Fruit fly (Drosophila melanogaster) whole organism, embryonic: Measurements from ENCODE around the gene CG7582.

Experiments used
- Adf1 ChIP-seq: fragments of 200-800 bp; sonication (Bioruptor generic); IDR thresholded peaks from 2 replicates; pipeline ENCODE4 v1.3.6; 2022; ENCODE audit warnings: missing biosample characterization, missing genetic modification characterization
- Aef1 ChIP-seq: fragments of 200-800 bp; sonication (Bioruptor generic); IDR thresholded peaks from 3 replicates; pipeline ENCODE4 v1.3.6; 2022; ENCODE audit warnings: missing biosample characterization, missing genetic modification characterization
- Atf3 ChIP-seq: fragments of 200-800 bp; sonication (Bioruptor generic); optimal IDR thresholded peaks from 3 replicates; lab custom pipeline; 2016; ENCODE audit warnings: missing biosample characterization, missing genetic modification characterization
- Bteb2 ChIP-seq: fragments of 200-800 bp; sonication (Bioruptor generic); optimal IDR thresholded peaks from 2 replicates; lab custom pipeline; 2016; ENCODE audit warnings: missing biosample characterization, missing genetic modification characterization
- CG10321 ChIP-seq: fragments of 200-800 bp; sonication (Bioruptor generic); IDR thresholded peaks from 2 replicates; pipeline ENCODE4 v1.3.6; 2022; ENCODE audit warnings: missing biosample characterization, missing genetic modification characterization
- CG11398 ChIP-seq: fragments of 200-800 bp; sonication (Bioruptor generic); optimal IDR thresholded peaks from 2 replicates; lab custom pipeline; 2016; ENCODE audit warnings: missing biosample characterization, missing genetic modification characterization
- CG11560 ChIP-seq: fragments of 200-800 bp; sonication (Bioruptor generic); IDR thresholded peaks from 3 replicates; pipeline ENCODE4 v1.3.6; 2022; ENCODE audit warnings: missing biosample characterization, missing genetic modification characterization
- CG12104 ChIP-seq: fragments of 200-800 bp; sonication (Bioruptor generic); optimal IDR thresholded peaks from 3 replicates; lab custom pipeline; 2016; ENCODE audit warnings: missing biosample characterization, missing genetic modification characterization
- CG14667 ChIP-seq: fragments of 200-800 bp; sonication (Bioruptor generic); IDR thresholded peaks from 2 replicates; pipeline ENCODE4 v1.3.6; 2022; ENCODE audit warnings: missing biosample characterization, missing genetic modification characterization
- CG15479 ChIP-seq: fragments of 200-800 bp; sonication (Bioruptor generic); optimal IDR thresholded peaks from 3 replicates; lab custom pipeline; 2019; ENCODE audit warnings: missing biosample characterization, mild to moderate bottlenecking, missing genetic modification characterization, moderate library complexity
- CG16813 ChIP-seq: fragments of 200-800 bp; sonication (Bioruptor generic); IDR thresholded peaks from 3 replicates; pipeline ENCODE4 v1.3.6; 2022; ENCODE audit warnings: missing biosample characterization, missing genetic modification characterization; ENCODE audit not compliant: partially characterized antibody
- CG17186 ChIP-seq: fragments of 200-800 bp; sonication (Bioruptor generic); optimal IDR thresholded peaks from 3 replicates; lab custom pipeline; 2017; ENCODE audit warnings: missing biosample characterization, missing genetic modification reagents, missing genetic modification characterization
- CG1832 ChIP-seq: fragments of 200-800 bp; sonication (Bioruptor generic); optimal IDR thresholded peaks from 2 replicates; lab custom pipeline; 2017; ENCODE audit warnings: missing biosample characterization, mild to moderate bottlenecking, missing genetic modification characterization, inconsistent platforms
- CG31224 ChIP-seq: fragments of 200-800 bp; sonication (Bioruptor generic); IDR thresholded peaks from 2 replicates; pipeline ENCODE4 v1.3.6; 2022; ENCODE audit warnings: missing biosample characterization, missing genetic modification characterization
- CG7556 ChIP-seq: fragments of 200-800 bp; sonication (Bioruptor generic); optimal IDR thresholded peaks from 2 replicates; lab custom pipeline; 2017; ENCODE audit warnings: missing biosample characterization, mild to moderate bottlenecking, missing genetic modification characterization
- CG8478 ChIP-seq: fragments of >200 bp; optimal IDR thresholded peaks from 2 replicates; lab custom pipeline; 2018
- D ChIP-seq, 2 experiments: fragments of 200-800 bp in 1 of 2; fragments of >200 bp in 1 of 2; sonication (Bioruptor generic) in 1 of 2; optimal IDR thresholded peaks; 2 replicates in 1 of 2; 3 replicates in 1 of 2; lab custom pipeline; 2017; ENCODE audit warnings: mild to moderate bottlenecking in 1 of 2, missing biosample characterization in 1 of 2, missing genetic modification characterization in 1 of 2, missing genetic modification reagents in 1 of 2
- Deaf1 ChIP-seq: fragments of 200-800 bp; optimal IDR thresholded peaks from 3 replicates; lab custom pipeline; 2019; ENCODE audit warnings: missing biosample characterization, mild to moderate bottlenecking, missing genetic modification characterization, moderate library complexity
- Dip3 ChIP-seq: fragments of 200-800 bp; sonication (Bioruptor generic); optimal IDR thresholded peaks from 3 replicates; lab custom pipeline; 2016; ENCODE audit warnings: missing biosample characterization, missing genetic modification characterization
- Dll ChIP-seq: fragments of 200-800 bp; sonication (Bioruptor generic); IDR thresholded peaks from 4 replicates; pipeline ENCODE4 v1.3.6; 2022; ENCODE audit warnings: missing biosample characterization, missing genetic modification characterization; ENCODE audit not compliant: partially characterized antibody
- Elba2 ChIP-seq: fragments of 200-800 bp; sonication (Bioruptor generic); optimal IDR thresholded peaks from 3 replicates; lab custom pipeline; 2016; ENCODE audit warnings: missing biosample characterization, missing genetic modification characterization
- Hr3 ChIP-seq: fragments of 200-800 bp; sonication (Bioruptor generic); optimal IDR thresholded peaks from 3 replicates; lab custom pipeline; 2016; ENCODE audit warnings: missing biosample characterization, missing genetic modification characterization
- Jarid2 ChIP-seq: fragments of 200-800 bp; sonication (Bioruptor generic); optimal IDR thresholded peaks from 3 replicates; lab custom pipeline; 2017; ENCODE audit warnings: mild to moderate bottlenecking, missing biosample characterization, missing genetic modification reagents, missing genetic modification characterization
- Myb ChIP-seq: fragments of 200-800 bp; sonication (Bioruptor generic); optimal IDR thresholded peaks from 2 replicates; lab custom pipeline; 2016; ENCODE audit warnings: missing biosample characterization, missing genetic modification characterization
- Nf-YA ChIP-seq: fragments of 200-800 bp; sonication (Bioruptor generic); IDR thresholded peaks from 2 replicates; pipeline ENCODE4 v1.3.6; 2022; ENCODE audit warnings: missing biosample characterization, missing genetic modification characterization
- Nf-YB ChIP-seq: fragments of 200-800 bp; sonication (Bioruptor generic); optimal IDR thresholded peaks from 3 replicates; lab custom pipeline; 2019; ENCODE audit warnings: missing biosample characterization, mild to moderate bottlenecking, missing genetic modification characterization, moderate library complexity
- Trl ChIP-seq, 3 experiments: fragments of >200 bp in 2 of 3; fragments of 200-800 bp in 1 of 3; sonication (Bioruptor generic) in 1 of 3; optimal IDR thresholded peaks; 2 replicates in 1 of 3; 3 replicates in 2 of 3; lab custom pipeline; 2016 to 2017; ENCODE audit warnings: missing biosample characterization in 1 of 3, missing genetic modification characterization in 1 of 3
- cg ChIP-seq: fragments of 200-800 bp; sonication (Bioruptor generic); optimal IDR thresholded peaks from 3 replicates; lab custom pipeline; 2019; ENCODE audit warnings: missing biosample characterization, mild to moderate bottlenecking, missing genetic modification characterization, moderate library complexity
- chinmo ChIP-seq: fragments of 200-800 bp; sonication (Bioruptor generic); IDR thresholded peaks from 4 replicates; pipeline ENCODE4 v1.3.6; 2022; ENCODE audit warnings: missing biosample characterization, missing genetic modification characterization; ENCODE audit not compliant: partially characterized antibody
- emc ChIP-seq: fragments of 200-800 bp; sonication (Bioruptor generic); optimal IDR thresholded peaks from 2 replicates; lab custom pipeline; 2016; ENCODE audit warnings: missing biosample characterization, missing genetic modification characterization
- ewg ChIP-seq: fragments of 200-800 bp; sonication (Bioruptor generic); optimal IDR thresholded peaks from 3 replicates; lab custom pipeline; 2017; ENCODE audit warnings: mild to moderate bottlenecking, missing biosample characterization, missing genetic modification reagents, missing genetic modification characterization
- gsb-n ChIP-seq: fragments of 200-800 bp; sonication (Bioruptor generic); optimal IDR thresholded peaks from 3 replicates; lab custom pipeline; 2018; ENCODE audit warnings: missing biosample characterization, mild to moderate bottlenecking, missing genetic modification characterization
- h ChIP-seq: fragments of >200 bp; optimal IDR thresholded peaks from 2 replicates; lab custom pipeline; 2017
- jumu ChIP-seq: fragments of 200-800 bp; sonication (Bioruptor generic); optimal IDR thresholded peaks from 3 replicates; lab custom pipeline; 2016; ENCODE audit warnings: missing biosample characterization, missing genetic modification characterization
- ken ChIP-seq: fragments of 200-800 bp; sonication (Bioruptor generic); IDR thresholded peaks from 3 replicates; pipeline ENCODE4 v1.3.6; 2022; ENCODE audit warnings: missing biosample characterization, missing genetic modification characterization
- lola ChIP-seq, 3 experiments: fragments of >200 bp in 2 of 3; fragments of 200-800 bp in 1 of 3; sonication (Bioruptor generic) in 1 of 3; optimal IDR thresholded peaks; 2 replicates each; lab custom pipeline; 2017 to 2019; ENCODE audit warnings: missing biosample characterization in 3 of 3, missing genetic modification characterization in 3 of 3, mild to moderate bottlenecking in 1 of 3, moderate library complexity in 1 of 3
- nau ChIP-seq: fragments of 200-800 bp; sonication (Bioruptor generic); optimal IDR thresholded peaks from 3 replicates; lab custom pipeline; 2017; ENCODE audit warnings: missing biosample characterization, mild to moderate bottlenecking, missing genetic modification characterization, missing genetic modification reagents
- pb ChIP-seq: fragments of 200-800 bp; sonication (Bioruptor generic); optimal IDR thresholded peaks from 3 replicates; lab custom pipeline; 2016; ENCODE audit warnings: missing biosample characterization, missing genetic modification characterization
- phol ChIP-seq: fragments of 200-800 bp; sonication (Bioruptor generic); optimal IDR thresholded peaks from 3 replicates; lab custom pipeline; 2018; ENCODE audit warnings: missing biosample characterization, mild to moderate bottlenecking, missing genetic modification characterization, moderate library complexity
- prd ChIP-seq, 3 experiments: fragments of >200 bp in 2 of 3; fragments of 200-800 bp in 1 of 3; sonication (Bioruptor generic) in 1 of 3; optimal IDR thresholded peaks in 2 of 3; IDR thresholded peaks in 1 of 3; 2 replicates in 2 of 3; 3 replicates in 1 of 3; pipeline versions ENCODE4 v1.3.6 to Lab custom; 2017 to 2022; ENCODE audit warnings: missing biosample characterization in 1 of 3, missing genetic modification characterization in 1 of 3
- pum ChIP-seq: fragments of 200-800 bp; sonication (Bioruptor generic); optimal IDR thresholded peaks from 2 replicates; lab custom pipeline; 2016; ENCODE audit warnings: missing biosample characterization, missing genetic modification characterization
- seq ChIP-seq: fragments of 200-800 bp; sonication (Bioruptor generic); IDR thresholded peaks from 2 replicates; pipeline ENCODE4 v1.3.6; 2022; ENCODE audit warnings: missing biosample characterization, missing genetic modification characterization
- so ChIP-seq: fragments of 200-800 bp; sonication (Bioruptor generic); IDR thresholded peaks from 3 replicates; pipeline ENCODE4 v1.3.6; 2022; ENCODE audit warnings: missing biosample characterization, missing genetic modification characterization
- tin ChIP-seq: fragments of 200-800 bp; sonication (Bioruptor generic); optimal IDR thresholded peaks from 3 replicates; lab custom pipeline; 2016; ENCODE audit warnings: missing biosample characterization, missing genetic modification characterization
- yki ChIP-seq: fragments of >200 bp; optimal IDR thresholded peaks from 3 replicates; lab custom pipeline; 2018
- zen2 ChIP-seq: fragments of 200-800 bp; sonication (Bioruptor generic); IDR thresholded peaks from 3 replicates; pipeline ENCODE4 v1.3.6; 2022; ENCODE audit warnings: missing biosample characterization, missing genetic modification characterization; ENCODE audit not compliant: partially characterized antibody

The CG7582 gene

dm6 chr3R:29692009-29692641 is 10.0 kb upstream of the CG7582 start, which contains the start of gene dmrt99B (continued):
- TF ChIP-seq prd (optimal IDR thresholded peaks at IDR 0.05; lab: Kevin White, UChicago) (no peak), prd (GFP tag; IDR thresholded peaks at IDR 0.05; lab: Robert Waterston, UW) (no peak), phol (tag; lab: Kevin White, UChicago) (no peak), Dip3 (GFP tag; lab: Kevin White, UChicago) (no peak), Atf3 (GFP tag; lab: Kevin White, UChicago) (no peak), gsb-n (tag; lab: Kevin White, UChicago) (no peak), tin (GFP tag; lab: Kevin White, UChicago) (no peak), ken (GFP tag; lab: Robert Waterston, UW) (no peak), zen2 (GFP tag; lab: Robert Waterston, UW) (no peak), CG11398 (GFP tag; lab: Kevin White, UChicago) (no peak), Bteb2 (GFP tag; lab: Kevin White, UChicago) (no peak), CG7556 (GFP tag; lab: Kevin White, UChicago) (no peak), CG11560 (no peak)

- no peak for TF ChIP-seq Hr3 (GFP tag; lab: Kevin White, UChicago)
- TF ChIP-seq CG8478 = peak; percentile 4
- TF ChIP-seq D (optimal IDR thresholded peaks at IDR 0.05; lab: Kevin White, UChicago) = peak; percentile 89
- TF ChIP-seq D (GFP tag; optimal IDR thresholded peaks at IDR 0.05; lab: Kevin White, UChicago) = no peak
- TF ChIP-seq so (GFP tag; lab: Robert Waterston, UW) = no peak
- peak; percentile 93 for TF ChIP-seq CG1832 (GFP tag; lab: Kevin White, UChicago)
- peak; percentile 67 to 87 for TF ChIP-seq Trl (optimal IDR thresholded peaks at IDR 0.05; lab: Kevin White, UChicago)
- no peak for TF ChIP-seq Trl (GFP tag; optimal IDR thresholded peaks at IDR 0.05; lab: Kevin White, UChicago)
- no peak for TF ChIP-seq lola (GFP tag; optimal IDR thresholded peaks at IDR 0.05; lab: Kevin White, UChicago)
- no peak for TF ChIP-seq nau (GFP tag; lab: Kevin White, UChicago)
- peak; percentile 39 for TF ChIP-seq CG15479 (GFP tag; lab: Kevin White, UChicago)
- no peak for TF ChIP-seq Myb (GFP tag; lab: Kevin White, UChicago)
- 0 out of 2 replicates have a peak, but pooled peaks have one; percentile 37 for TF ChIP-seq Nf-YA
- peak; percentile 42 for TF ChIP-seq Jarid2 (GFP tag; lab: Kevin White, UChicago)
- TF ChIP-seq Elba2 = peak; percentile 79
- TF ChIP-seq CG17186 = no peak
- TF ChIP-seq CG10321 (GFP tag; lab: Robert Waterston, UW) = peak; percentile 82
- TF ChIP-seq CG12104 (GFP tag; lab: Kevin White, UChicago) = no peak
- no peak for TF ChIP-seq CG14667 (GFP tag; lab: Robert Waterston, UW)
- no peak for TF ChIP-seq CG31224 (GFP tag; lab: Robert Waterston, UW)
- TF ChIP-seq yki = peak; percentile 69
- no peak for TF ChIP-seq h (lab: Kevin White, UChicago)
- TF ChIP-seq zen2 (GFP tag; lab: Robert Waterston, UW) = 0 out of 3 replicates have a peak, but pooled peaks have one; percentile 37
- 0 out of 3 replicates have a peak, but pooled peaks have one; percentile 34 for TF ChIP-seq CG16813 (GFP tag; lab: Robert Waterston, UW)
- peak; percentile 53 for TF ChIP-seq Deaf1
- TF ChIP-seq cg (GFP tag; lab: Kevin White, UChicago) = peak; percentile 78
- TF ChIP-seq pum (GFP tag; lab: Kevin White, UChicago) = no peak
- no peak for TF ChIP-seq Aef1 (GFP tag; lab: Robert Waterston, UW)
- TF ChIP-seq ewg = peak; percentile 90
- peak; percentile 95 for TF ChIP-seq Nf-YB (GFP tag; lab: Kevin White, UChicago)
- no peak for TF ChIP-seq emc (GFP tag; lab: Kevin White, UChicago)
- TF ChIP-seq Dll (GFP tag; lab: Robert Waterston, UW) = 0 out of 4 replicates have a peak, but pooled peaks have one; percentile 28
- peak; percentile 59; the same call in 1 of the 2 replicates for TF ChIP-seq seq (GFP tag; lab: Robert Waterston, UW)
- no peak for TF ChIP-seq jumu (GFP tag; lab: Kevin White, UChicago)
- no peak for TF ChIP-seq pb
- TF ChIP-seq chinmo (GFP tag; lab: Robert Waterston, UW) = 0 out of 4 replicates have a peak, but pooled peaks have one; percentile 23
- peak; percentile 20; the same call in 1 of the 2 replicates for TF ChIP-seq Adf1 (GFP tag; lab: Robert Waterston, UW)
These were observed 9.0 kb upstream of the CG7582 start for dm6 chr3R:29690960-29691527.
